Worm (Caenorhabditis elegans) whole organism, L1 larva: Measurements from ENCODE around the gene Y54G2A.45.
A peak's percentile ranks its signal among the peaks of the same experiment; 100 is the strongest.

Experiments
- alr-1 ChIP-seq: fragments of 200-800 bp; sonication (Bioruptor generic); optimal IDR thresholded peaks from 2 replicates; lab custom pipeline; 2018; ENCODE audit warnings: borderline replicate concordance, mild to moderate bottlenecking, missing genetic modification characterization, missing compliant biosample characterization
- ama-1 ChIP-seq: fragments of 150-350 bp; optimal IDR thresholded peaks from 2 replicates; lab custom pipeline; 2014
- ceh-82 ChIP-seq, 3 experiments: fragments of 150-350 bp in 1 of 3; sonication (generic microtip) in 2 of 3; optimal IDR thresholded peaks; 2 replicates each; lab custom pipeline; 2014 to 2017; ENCODE audit warnings: missing biosample characterization in 3 of 3, missing genetic modification characterization in 3 of 3
- dpl-1 ChIP-seq, 3 experiments: fragments of 150-350 bp in 2 of 3; sonication (generic microtip) in 1 of 3; optimal IDR thresholded peaks; 2 replicates each; lab custom pipeline; 2014 to 2017; ENCODE audit warnings: missing biosample characterization in 3 of 3, missing genetic modification characterization in 3 of 3, missing genetic modification reagents in 3 of 3
- isw-1 ChIP-seq: fragments of 200-800 bp; sonication (Bioruptor generic); IDR thresholded peaks from 2 replicates; pipeline ENCODE4 v1.3.6; 2022; ENCODE audit warnings: missing genetic modification characterization, missing compliant biosample characterization
- nhr-76 ChIP-seq: sonication (generic microtip); optimal IDR thresholded peaks from 2 replicates; lab custom pipeline; 2017; ENCODE audit warnings: missing biosample characterization, missing genetic modification characterization
- pqm-1 ChIP-seq: sonication (generic microtip); optimal IDR thresholded peaks from 3 replicates; lab custom pipeline; 2017; ENCODE audit warnings: missing biosample characterization, missing genetic modification characterization
- unc-62 ChIP-seq: fragments of 150-350 bp; optimal IDR thresholded peaks from 2 replicates; lab custom pipeline; 2014; ENCODE audit warnings: missing biosample characterization, missing genetic modification reagents, missing genetic modification characterization
- xbp-1 ChIP-seq: sonication (generic microtip); optimal IDR thresholded peaks from 2 replicates; lab custom pipeline; 2016; ENCODE audit warnings: missing genetic modification characterization, missing compliant biosample characterization
- zag-1 ChIP-seq: fragments of 150-350 bp; optimal IDR thresholded peaks from 2 replicates; lab custom pipeline; 2014; ENCODE audit warnings: missing biosample characterization, missing genetic modification characterization
- zip-4 ChIP-seq: fragments of 200-800 bp; sonication (Bioruptor generic); optimal IDR thresholded peaks from 2 replicates; lab custom pipeline; 2018; ENCODE audit warnings: mild to moderate bottlenecking, missing genetic modification characterization, moderate library complexity, missing compliant biosample characterization

DNA sequence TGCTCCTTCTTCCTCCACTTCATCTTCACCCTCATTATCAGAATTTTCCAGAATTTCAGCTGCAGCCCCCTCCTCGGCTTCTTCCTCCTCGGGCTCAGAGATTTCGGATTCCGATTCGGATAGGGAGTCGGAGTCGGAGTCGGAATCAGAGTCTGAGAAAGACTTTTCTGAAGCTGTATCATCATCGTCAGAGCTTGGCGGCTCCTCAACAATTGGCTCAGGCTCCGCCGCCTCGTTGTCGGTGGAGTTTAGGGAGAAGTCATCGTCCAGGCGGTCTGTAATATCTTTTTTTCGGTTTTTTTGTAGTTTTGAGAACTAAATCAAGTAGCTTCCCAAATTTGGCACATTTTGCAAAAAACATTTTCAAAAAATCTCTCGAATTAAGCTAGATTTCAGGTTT lies 34.8 kb upstream of the Y54G2A.45 start:
- TF ChIP-seq zip-4 (GFP tag; lab: Kevin White, UChicago) = no peak
- TF ChIP-seq dpl-1 (GFP tag; optimal IDR thresholded peaks at IDR 0.05; lab: Kevin White, UChicago) = no peak
- no peak for TF ChIP-seq unc-62 (GFP tag; lab: Kevin White, UChicago)
- TF ChIP-seq pqm-1 (tag; lab: Kevin White, UChicago) = no peak
- no peak for TF ChIP-seq nhr-76 (tag; lab: Kevin White, UChicago)
- no peak for TF ChIP-seq ceh-82 (tag; optimal IDR thresholded peaks at IDR 0.05; lab: Kevin White, UChicago)
- TF ChIP-seq alr-1 (tag; lab: Kevin White, UChicago) = no peak
- TF ChIP-seq isw-1 (GFP tag; lab: Robert Waterston, UW) = no peak
- TF ChIP-seq xbp-1 (tag; lab: Kevin White, UChicago) = no peak
- TF ChIP-seq zag-1 (tag; lab: Kevin White, UChicago) = no peak
- TF ChIP-seq ama-1 (lab: Kevin White, UChicago) = peak; percentile 10
